Worm (Caenorhabditis elegans): ENCODE data around the gene F22E5.13.
"Not testable (repeated sequence)": the region's sequence is repeated elsewhere in the genome, so short reads cannot be mapped to it uniquely, and the experiment has no call there.

Gene F22E5.13

DNA sequence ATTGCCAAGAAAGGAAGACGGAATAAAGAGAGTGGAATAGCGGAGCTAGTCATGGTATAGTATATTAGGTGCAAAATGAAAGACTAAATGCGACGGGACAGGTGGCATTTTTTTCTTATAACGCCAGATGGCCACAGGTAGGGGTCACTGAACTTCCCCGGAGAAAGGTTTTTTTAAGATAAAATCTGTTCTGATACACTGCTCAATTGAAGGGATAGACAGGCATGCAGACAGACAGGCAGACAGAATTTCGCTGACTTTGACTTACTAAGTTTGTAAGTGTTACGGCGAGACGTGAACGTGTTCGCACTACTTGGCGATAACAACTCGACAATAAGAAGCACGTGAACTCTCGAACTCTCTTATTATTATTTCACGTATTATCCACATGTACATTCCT, 24.1 kb upstream of the F22E5.13 start, which contains the start of the genes F22E5.20 and F22E5.1:
Gene F22E5.20, minus strand, starts transcription at position 101 of the 400 bp plus-strand sequence.
Gene F22E5.1, plus strand, starts transcription at position 242 of the 400 bp plus-strand sequence.
- TF ChIP-seq fkh-10 (GFP tag; optimal IDR thresholded peaks at IDR 0.05); jun-1 (tag; optimal IDR thresholded peaks at IDR 0.05); lin-15B (tag; optimal IDR thresholded peaks at IDR 0.05): not testable (repeated sequence)

- TF ChIP-seq pha-4 (tag; optimal IDR thresholded peaks at IDR 0.05); ceh-9 (tag; optimal IDR thresholded peaks at IDR 0.05); ama-1 (optimal IDR thresholded peaks at IDR 0.05): not testable (repeated sequence)
These were observed 22.9 kb upstream of the F22E5.13 start, which contains the start of gene sri-57 for ce11 chrII:2672320-2672719. Gene sri-57, minus strand, starts transcription at chrII:2672420.

DNA sequence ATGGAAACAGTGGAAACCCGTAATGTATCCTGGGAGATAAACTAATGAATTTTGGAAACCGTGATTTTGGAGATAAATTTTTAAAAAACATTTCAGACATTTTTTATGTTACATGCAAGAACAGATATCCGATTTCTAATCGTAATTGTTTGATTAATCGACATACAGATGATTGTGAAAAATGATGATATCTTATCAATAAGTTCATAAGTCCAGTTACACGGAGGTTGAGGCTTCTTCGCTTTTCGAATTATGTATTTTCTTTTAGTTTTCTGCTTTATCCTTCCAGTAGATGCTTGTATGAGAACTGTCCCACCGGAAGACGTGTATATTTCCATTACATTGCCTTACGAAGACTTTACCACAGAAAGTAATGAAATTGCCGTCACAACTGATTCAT, 16.2 kb upstream of the F22E5.13 start, which contains the start of gene F22E5.22:
Gene F22E5.22, plus strand, starts transcription at position 301 of the 400 bp plus-strand sequence.
- TF ChIP-seq eor-1 (tag; optimal IDR thresholded peaks at IDR 0.05) (no peak), ceh-28 (tag; optimal IDR thresholded peaks at IDR 0.05) (no peak), ceh-16 (tag; optimal IDR thresholded peaks at IDR 0.05) (no peak), nfya-1 (tag; optimal IDR thresholded peaks at IDR 0.05; ENCODE audit: insufficient read depth) (no peak), ama-1 (optimal IDR thresholded peaks at IDR 0.05) (no peak), daf-12 (tag; optimal IDR thresholded peaks at IDR 0.05) (no peak)

DNA sequence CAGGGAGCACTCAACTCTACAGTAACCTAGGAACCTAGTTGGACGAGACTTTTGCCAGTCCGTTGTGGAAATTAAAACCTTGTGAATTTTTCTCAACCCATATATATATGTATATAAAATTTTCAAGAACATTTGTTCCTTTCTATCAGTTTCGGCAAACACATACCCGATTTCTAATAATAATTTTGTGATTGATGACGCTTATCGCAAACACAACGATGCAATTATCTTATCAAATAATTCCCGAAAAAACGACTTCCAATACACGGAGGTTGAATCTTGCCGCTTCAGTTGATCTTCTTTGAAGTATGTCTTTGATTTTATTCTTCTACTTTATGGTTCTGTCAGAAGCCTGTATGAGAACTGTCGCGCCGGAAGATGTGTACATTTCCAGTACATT, 15.6 kb upstream of the F22E5.13 start, which contains the start of gene F22E5.2:
Gene F22E5.2, plus strand, starts transcription at position 301 of the 400 bp plus-strand sequence.
- not testable (repeated sequence) for TF ChIP-seq nhr-67 (tag; optimal IDR thresholded peaks at IDR 0.05); ama-1 (optimal IDR thresholded peaks at IDR 0.05); nhr-28 (tag; optimal IDR thresholded peaks at IDR 0.05)

DNA sequence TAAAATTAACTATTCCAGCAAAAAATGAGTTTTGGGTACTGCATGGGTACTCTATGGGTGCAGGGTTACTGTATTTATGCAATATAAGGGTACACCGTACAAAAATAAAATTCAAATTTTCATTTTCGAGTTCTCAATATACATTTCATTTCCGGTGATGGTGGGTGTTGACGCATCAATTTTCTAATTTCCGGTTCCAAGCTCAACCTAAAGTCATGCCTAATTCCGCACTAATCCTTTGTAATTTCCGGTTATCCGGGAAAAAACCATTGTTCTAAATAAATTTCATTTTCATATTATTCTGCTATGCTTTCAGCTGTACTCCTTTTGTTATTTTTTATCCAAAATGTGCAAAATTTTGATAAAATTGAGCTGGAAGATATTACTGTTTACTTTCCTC, 9.9 kb upstream of the F22E5.13 start, which contains the start of gene gcy-21:
Gene gcy-21, plus strand, starts transcription at position 301 of the 400 bp plus-strand sequence.
- TF ChIP-seq ceh-16 (tag; optimal IDR thresholded peaks at IDR 0.05) (no peak), ztf-4 (tag; optimal IDR thresholded peaks at IDR 0.05) (no peak), ztf-11 (tag; optimal IDR thresholded peaks at IDR 0.05) (no peak), jun-1 (tag; optimal IDR thresholded peaks at IDR 0.05) (no peak)

DNA sequence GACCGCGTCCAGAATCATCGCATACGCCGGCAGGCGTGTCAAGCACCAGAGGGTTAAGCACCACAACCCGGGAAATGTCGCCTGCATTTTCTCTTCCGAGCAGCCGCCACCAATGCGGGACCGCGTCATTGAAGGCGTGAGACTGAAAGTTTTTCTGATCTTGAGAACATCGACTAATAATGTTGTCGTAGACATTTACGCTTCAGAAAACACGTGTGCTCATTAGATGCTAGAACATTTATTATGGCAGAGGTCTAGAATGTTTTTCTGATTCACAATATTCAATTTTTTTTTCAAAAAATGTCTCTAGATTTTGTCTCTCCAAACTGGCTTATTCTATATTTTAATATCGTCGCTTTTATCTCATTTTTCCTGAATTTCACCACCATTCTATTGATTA, 7.2 kb upstream of the F22E5.13 start, which contains the start of gene sri-47:
Gene sri-47, plus strand, starts transcription at position 301 of the 400 bp plus-strand sequence.
- TF ChIP-seq ztf-4 (tag; optimal IDR thresholded peaks at IDR 0.05) (no peak), elt-2 (tag; optimal IDR thresholded peaks at IDR 0.05) (no peak), mml-1 (tag; optimal IDR thresholded peaks at IDR 0.05) (no peak), hmg-11 (tag; optimal IDR thresholded peaks at IDR 0.05) (no peak), egl-5 (tag; optimal IDR thresholded peaks at IDR 0.05) (no peak), nhr-67 (tag; optimal IDR thresholded peaks at IDR 0.05) (no peak), nhr-28 (tag; optimal IDR thresholded peaks at IDR 0.05) (no peak), ztf-11 (tag; optimal IDR thresholded peaks at IDR 0.05) (no peak), nhr-12 (tag; optimal IDR thresholded peaks at IDR 0.05) (no peak), ama-1 (optimal IDR thresholded peaks at IDR 0.05) (no peak), nhr-23 (tag; optimal IDR thresholded peaks at IDR 0.05) (no peak)

ce11 chrII:2649015-2649414, 424 bp downstream of the F22E5.13 start:
- TF ChIP-seq elt-1 (tag; optimal IDR thresholded peaks at IDR 0.05) (no peak), daf-12 (tag; optimal IDR thresholded peaks at IDR 0.05) (no peak), snpc-4 (tag; optimal IDR thresholded peaks at IDR 0.05) (peak; percentile 7), nfya-1 (tag; optimal IDR thresholded peaks at IDR 0.05; ENCODE audit: insufficient read depth) (peak; percentile 51), egl-5 (tag; optimal IDR thresholded peaks at IDR 0.05) (no peak), nhr-23 (tag; optimal IDR thresholded peaks at IDR 0.05) (no peak), elt-2 (tag; optimal IDR thresholded peaks at IDR 0.05) (no peak), fkh-2 (tag; optimal IDR thresholded peaks at IDR 0.05) (no peak), hmg-11 (tag; optimal IDR thresholded peaks at IDR 0.05) (peak; percentile 34), pha-4 (tag; optimal IDR thresholded peaks at IDR 0.05) (peak; percentile 43)

DNA sequence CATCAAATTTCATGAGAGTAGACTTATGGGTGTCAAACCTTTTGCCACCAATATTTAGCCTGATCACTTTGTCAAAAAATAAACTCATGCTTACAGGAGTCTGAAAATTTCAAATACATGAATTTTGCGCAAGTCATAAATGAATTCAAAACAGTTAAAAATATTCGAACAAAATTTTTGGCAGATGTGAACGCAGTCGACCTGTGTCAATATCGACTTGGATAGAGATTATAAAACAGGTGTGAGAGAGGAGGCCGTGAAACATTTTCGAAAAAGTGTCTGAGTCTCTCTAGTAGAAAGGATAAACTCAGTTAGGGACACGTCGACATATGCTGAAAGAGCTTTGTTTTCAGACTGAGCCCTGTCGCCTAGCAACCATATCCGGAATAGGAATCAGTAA, 2.7 kb downstream of the F22E5.13 start, which contains the start of gene F22E5.12:
Gene F22E5.12, minus strand, starts transcription at position 101 of the 400 bp plus-strand sequence.
- not testable (repeated sequence) for TF ChIP-seq lsy-12, lin-39, snpc-4 (tag; optimal IDR thresholded peaks at IDR 0.05)

Data from whole organism, L3 larva.